Worm (Caenorhabditis elegans) whole organism, young adult: ENCODE data around the gene marg-1.

ENCODE experiments used
- C06A6.2 ChIP-seq: fragments of 200-800 bp; sonication (Bioruptor generic); conservative IDR thresholded peaks from 2 replicates; pipeline ENCODE4 v1.3.6; 2022; ENCODE audit warnings: missing genetic modification characterization, missing compliant biosample characterization
- athp-1 ChIP-seq: sonication (generic microtip); optimal IDR thresholded peaks from 2 replicates; lab custom pipeline; 2017; ENCODE audit warnings: mild to moderate bottlenecking, missing genetic modification characterization, missing compliant biosample characterization
- gei-17 ChIP-seq: fragments of 200-800 bp; sonication (Bioruptor generic); optimal IDR thresholded peaks from 2 replicates; lab custom pipeline; 2018; ENCODE audit warnings: mild to moderate bottlenecking, missing genetic modification characterization, missing compliant biosample characterization
- him-1 ChIP-seq: sonication (generic microtip); optimal IDR thresholded peaks from 2 replicates; lab custom pipeline; 2016; ENCODE audit warnings: missing genotype, missing genetic modification reagents, missing genetic modification characterization, missing compliant biosample characterization
- lin-40 ChIP-seq: sonication (generic microtip); optimal IDR thresholded peaks from 2 replicates; lab custom pipeline; 2016; ENCODE audit warnings: missing genetic modification characterization, mild to moderate bottlenecking, missing compliant biosample characterization, missing genotype, missing genetic modification reagents

DNA sequence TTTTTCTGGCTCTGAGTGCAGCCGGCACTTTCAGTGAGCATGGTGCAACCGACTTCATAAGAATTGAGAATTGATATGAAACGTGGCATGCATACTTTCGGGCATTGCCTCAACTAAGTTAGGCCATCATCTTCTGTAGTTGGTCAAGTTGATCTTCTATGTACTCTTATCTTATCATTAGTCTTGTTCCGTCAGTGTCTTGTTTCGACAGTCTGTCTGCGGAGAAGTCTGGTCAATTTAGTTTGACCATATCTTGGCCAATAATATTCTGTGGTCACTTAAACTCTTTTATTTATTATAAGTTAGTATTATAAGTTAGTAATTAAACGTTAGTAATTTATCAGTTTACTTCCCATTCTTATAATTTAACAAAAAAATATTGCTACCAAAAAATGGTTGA lies 24.7 kb downstream of the marg-1 start:
- no peak for TF ChIP-seq gei-17 (GFP tag; lab: Kevin White, UChicago)
- no peak for TF ChIP-seq C06A6.2 (GFP tag; lab: Robert Waterston, UW)
- TF ChIP-seq athp-1 (tag; lab: Kevin White, UChicago), result no peak
- TF ChIP-seq him-1, result no peak
- no peak for TF ChIP-seq lin-40
